Fruit fly (Drosophila melanogaster) whole organism, embryonic: Measurements from ENCODE around the gene CG31436.
A peak's percentile ranks its signal among the peaks of the same experiment; 100 is the strongest.

Experiments used
- CG11456 ChIP-seq: fragments of 200-800 bp; sonication (Bioruptor generic); IDR thresholded peaks from 3 replicates; pipeline ENCODE4 v1.3.6; 2022; ENCODE audit warnings: missing biosample characterization, missing genetic modification characterization
- CG12104 ChIP-seq: fragments of 200-800 bp; sonication (Bioruptor generic); optimal IDR thresholded peaks from 3 replicates; lab custom pipeline; 2016; ENCODE audit warnings: missing biosample characterization, missing genetic modification characterization
- CG14860 ChIP-seq: fragments of 200-800 bp; sonication (Bioruptor generic); IDR thresholded peaks from 3 replicates; pipeline ENCODE4 v1.3.6; 2022; ENCODE audit warnings: missing biosample characterization, missing genetic modification characterization; ENCODE audit not compliant: partially characterized antibody
- CG1647 ChIP-seq: fragments of 200-800 bp; sonication (Bioruptor generic); optimal IDR thresholded peaks from 3 replicates; lab custom pipeline; 2016; ENCODE audit warnings: missing biosample characterization, missing genetic modification characterization
- CG17568 ChIP-seq: fragments of 200-800 bp; sonication (Bioruptor generic); optimal IDR thresholded peaks from 2 replicates; lab custom pipeline; 2018; ENCODE audit warnings: missing biosample characterization, mild to moderate bottlenecking, missing genetic modification characterization, moderate library complexity
- CG17612 ChIP-seq: fragments of 200-800 bp; sonication (Bioruptor generic); IDR thresholded peaks from 2 replicates; pipeline ENCODE4 v1.3.6; 2022; ENCODE audit warnings: missing biosample characterization, missing genetic modification characterization
- CG1792 ChIP-seq: fragments of 200-800 bp; sonication (Bioruptor generic); optimal IDR thresholded peaks from 2 replicates; lab custom pipeline; 2016; ENCODE audit warnings: missing biosample characterization, missing genetic modification characterization
- CG18599 ChIP-seq: fragments of 200-800 bp; sonication (Bioruptor generic); optimal IDR thresholded peaks from 3 replicates; lab custom pipeline; 2017; ENCODE audit warnings: missing biosample characterization, missing genetic modification characterization, mild to moderate bottlenecking, moderate library complexity, missing genetic modification reagents
- CG31224 ChIP-seq: fragments of 200-800 bp; sonication (Bioruptor generic); IDR thresholded peaks from 2 replicates; pipeline ENCODE4 v1.3.6; 2022; ENCODE audit warnings: missing biosample characterization, missing genetic modification characterization
- CG31441 ChIP-seq: fragments of 200-800 bp; sonication (Bioruptor generic); IDR thresholded peaks from 2 replicates; pipeline ENCODE4 v1.3.6; 2022; ENCODE audit warnings: missing biosample characterization, missing genetic modification characterization
- CG32767 ChIP-seq: fragments of 200-800 bp; sonication (Bioruptor generic); IDR thresholded peaks from 2 replicates; pipeline ENCODE4 v1.3.6; 2022; ENCODE audit warnings: missing biosample characterization, missing genetic modification characterization
- CG32772 ChIP-seq: fragments of 200-800 bp; sonication (Bioruptor generic); IDR thresholded peaks from 2 replicates; pipeline ENCODE4 v1.3.6; 2022; ENCODE audit warnings: missing biosample characterization, missing genetic modification characterization
- CG34224 ChIP-seq: fragments of 200-800 bp; sonication (Bioruptor generic); IDR thresholded peaks from 3 replicates; pipeline ENCODE4 v1.3.6; 2022; ENCODE audit warnings: missing biosample characterization, missing genetic modification characterization; ENCODE audit not compliant: partially characterized antibody
- CG34422 ChIP-seq: fragments of 200-800 bp; sonication (Bioruptor generic); IDR thresholded peaks from 3 replicates; pipeline ENCODE4 v1.3.6; 2022; ENCODE audit warnings: missing biosample characterization, missing genetic modification characterization
- CG3726 ChIP-seq: fragments of 200-800 bp; sonication (Bioruptor generic); IDR thresholded peaks from 3 replicates; pipeline ENCODE4, ENCODE4 v1.3.6; 2022; ENCODE audit warnings: missing biosample characterization, missing genetic modification characterization
- CG3847 ChIP-seq: fragments of 200-800 bp; sonication (Bioruptor generic); IDR thresholded peaks from 2 replicates; pipeline ENCODE4 v1.3.6; 2022; ENCODE audit warnings: missing biosample characterization, missing genetic modification characterization
- CG6175 ChIP-seq: fragments of 200-800 bp; sonication (Bioruptor generic); IDR thresholded peaks from 3 replicates; pipeline ENCODE4 v1.3.6; 2022; ENCODE audit warnings: missing biosample characterization, missing genetic modification characterization
- CG7271 ChIP-seq: fragments of 200-800 bp; sonication (Bioruptor generic); optimal IDR thresholded peaks from 2 replicates; lab custom pipeline; 2018; ENCODE audit warnings: missing biosample characterization, mild to moderate bottlenecking, missing genetic modification characterization, moderate library complexity
- CG8388 ChIP-seq: fragments of 200-800 bp; sonication (Bioruptor generic); optimal IDR thresholded peaks from 2 replicates; lab custom pipeline; 2019; ENCODE audit warnings: missing biosample characterization, mild to moderate bottlenecking, missing genetic modification characterization, moderate library complexity
- CHES-1-like ChIP-seq: fragments of 200-800 bp; sonication (Bioruptor generic); optimal IDR thresholded peaks from 2 replicates; lab custom pipeline; 2016; ENCODE audit warnings: missing biosample characterization, missing genetic modification characterization
- D19A ChIP-seq: fragments of 200-800 bp; optimal IDR thresholded peaks from 3 replicates; lab custom pipeline; 2019; ENCODE audit warnings: missing biosample characterization, mild to moderate bottlenecking, missing genetic modification characterization, moderate library complexity
- Eip74EF ChIP-seq, 2 experiments: fragments of 200-800 bp in 1 of 2; fragments of >200 bp in 1 of 2; sonication (Bioruptor generic) in 1 of 2; optimal IDR thresholded peaks; 2 replicates each; lab custom pipeline; 2017 to 2019; ENCODE audit warnings: missing biosample characterization in 2 of 2, missing genetic modification characterization in 2 of 2, mild to moderate bottlenecking in 1 of 2, moderate library complexity in 1 of 2
- Ets65A ChIP-seq: fragments of 200-800 bp; sonication (Bioruptor generic); peaks from one replicate; lab custom pipeline; 2016; ENCODE audit warnings: missing biosample characterization, missing genetic modification characterization
- Fer2 ChIP-seq: fragments of 200-800 bp; sonication (Bioruptor generic); optimal IDR thresholded peaks from 2 replicates; lab custom pipeline; 2018; ENCODE audit warnings: missing biosample characterization, mild to moderate bottlenecking, missing genetic modification characterization, moderate library complexity
- H15 ChIP-seq: fragments of 200-800 bp; sonication (Bioruptor generic); IDR thresholded peaks from 3 replicates; pipeline ENCODE4 v1.3.6; 2022; ENCODE audit warnings: missing biosample characterization, missing genetic modification characterization
- Hr51 ChIP-seq, 2 experiments: fragments of 200-800 bp; sonication (Bioruptor generic); optimal IDR thresholded peaks; 2 replicates in 1 of 2; 3 replicates in 1 of 2; lab custom pipeline; 2016 to 2018; ENCODE audit warnings: missing biosample characterization in 2 of 2, missing genetic modification characterization in 2 of 2, mild to moderate bottlenecking in 1 of 2, moderate library complexity in 1 of 2
- Lim3 ChIP-seq: fragments of 200-800 bp; sonication (Bioruptor generic); IDR thresholded peaks from 2 replicates; pipeline ENCODE4 v1.3.6; 2022; ENCODE audit warnings: missing biosample characterization, missing genetic modification characterization
- Max ChIP-seq: fragments of 200-800 bp; sonication (Bioruptor generic); optimal IDR thresholded peaks from 2 replicates; lab custom pipeline; 2016; ENCODE audit warnings: missing biosample characterization, mild to moderate bottlenecking, missing genetic modification characterization
- Meics ChIP-seq: fragments of 200-800 bp; sonication (Bioruptor generic); optimal IDR thresholded peaks from 2 replicates; lab custom pipeline; 2017; ENCODE audit warnings: missing biosample characterization, mild to moderate bottlenecking, missing genetic modification characterization
- Oaz ChIP-seq: fragments of 200-800 bp; sonication (Bioruptor generic); IDR thresholded peaks from 2 replicates; pipeline ENCODE4 v1.3.6; 2022; ENCODE audit warnings: missing biosample characterization, missing genetic modification characterization
- Oli ChIP-seq: fragments of 200-800 bp; sonication (Bioruptor generic); optimal IDR thresholded peaks from 2 replicates; lab custom pipeline; 2018; ENCODE audit warnings: missing biosample characterization, mild to moderate bottlenecking, missing genetic modification characterization, moderate library complexity
- Pdp1 ChIP-seq, 2 experiments: fragments of 200-800 bp; sonication (Bioruptor generic); optimal IDR thresholded peaks; 3 replicates each; lab custom pipeline; 2016; ENCODE audit warnings: missing biosample characterization in 2 of 2, missing genetic modification characterization in 2 of 2, mild to moderate bottlenecking in 1 of 2, moderate library complexity in 1 of 2
- Rfx ChIP-seq: fragments of 200-800 bp; sonication (Bioruptor generic); IDR thresholded peaks from 2 replicates; pipeline ENCODE4 v1.3.6; 2022; ENCODE audit warnings: missing biosample characterization, missing genetic modification characterization
- Xbp1 ChIP-seq: fragments of 200-800 bp; sonication (Bioruptor generic); optimal IDR thresholded peaks from 3 replicates; lab custom pipeline; 2016; ENCODE audit warnings: missing biosample characterization, mild to moderate bottlenecking, missing genetic modification characterization
- YL-1 ChIP-seq: fragments of 200-800 bp; sonication (Bioruptor generic); optimal IDR thresholded peaks from 3 replicates; lab custom pipeline; 2017; ENCODE audit warnings: missing biosample characterization, mild to moderate bottlenecking, missing genetic modification characterization
- aop ChIP-seq: fragments of 200-800 bp; sonication (Bioruptor generic); IDR thresholded peaks from 2 replicates; pipeline ENCODE4 v1.3.6; 2022; ENCODE audit warnings: missing biosample characterization, missing genetic modification characterization
- ap ChIP-seq: fragments of 200-800 bp; sonication (Bioruptor generic); IDR thresholded peaks from 2 replicates; pipeline ENCODE4 v1.3.6; 2022; ENCODE audit warnings: missing biosample characterization, missing genetic modification characterization
- corto ChIP-seq: fragments of 200-800 bp; sonication (Bioruptor generic); optimal IDR thresholded peaks from 2 replicates; lab custom pipeline; 2016; ENCODE audit warnings: missing biosample characterization, mild to moderate bottlenecking, missing genetic modification characterization, moderate library complexity
- crc ChIP-seq: fragments of 200-800 bp; sonication (Bioruptor generic); optimal IDR thresholded peaks from 2 replicates; lab custom pipeline; 2016; ENCODE audit warnings: missing biosample characterization, missing genetic modification characterization
- da ChIP-seq: fragments of 200-800 bp; sonication (Bioruptor generic); optimal IDR thresholded peaks from 2 replicates; lab custom pipeline; 2016; ENCODE audit warnings: missing biosample characterization, missing genetic modification characterization
- dan ChIP-seq: fragments of 200-800 bp; sonication (Bioruptor generic); IDR thresholded peaks from 2 replicates; pipeline ENCODE4 v1.3.6; 2022; ENCODE audit warnings: missing biosample characterization, missing genetic modification characterization
- dysf ChIP-seq: fragments of 200-800 bp; sonication (Bioruptor generic); IDR thresholded peaks from 3 replicates; pipeline ENCODE4 v1.3.6; 2022; ENCODE audit warnings: missing biosample characterization, missing genetic modification characterization
- fru ChIP-seq: fragments of >200 bp; optimal IDR thresholded peaks from 2 replicates; lab custom pipeline; 2017
- gfzf ChIP-seq: fragments of 200-800 bp; sonication (Bioruptor generic); optimal IDR thresholded peaks from 2 replicates; lab custom pipeline; 2016; ENCODE audit warnings: missing biosample characterization, mild to moderate bottlenecking, missing genetic modification characterization, moderate library complexity
- grn ChIP-seq: fragments of 200-800 bp; sonication (Bioruptor generic); optimal IDR thresholded peaks from 3 replicates; lab custom pipeline; 2017; ENCODE audit warnings: missing biosample characterization, missing genetic modification characterization
- ind ChIP-seq: fragments of 200-800 bp; sonication (Bioruptor generic); optimal IDR thresholded peaks from 3 replicates; lab custom pipeline; 2016; ENCODE audit warnings: missing biosample characterization, missing genetic modification characterization
- lmd ChIP-seq: fragments of 200-800 bp; sonication (Bioruptor generic); IDR thresholded peaks from 2 replicates; pipeline ENCODE4 v1.3.6; 2022; ENCODE audit warnings: missing biosample characterization, missing genetic modification characterization
- phol ChIP-seq: fragments of 200-800 bp; sonication (Bioruptor generic); optimal IDR thresholded peaks from 3 replicates; lab custom pipeline; 2018; ENCODE audit warnings: missing biosample characterization, mild to moderate bottlenecking, missing genetic modification characterization, moderate library complexity
- sug ChIP-seq: fragments of 200-800 bp; optimal IDR thresholded peaks from 2 replicates; lab custom pipeline; 2019; ENCODE audit warnings: missing biosample characterization, mild to moderate bottlenecking, missing genetic modification characterization, moderate library complexity
- tio ChIP-seq: fragments of 200-800 bp; sonication (Bioruptor generic); optimal IDR thresholded peaks from 2 replicates; lab custom pipeline; 2017; ENCODE audit warnings: missing biosample characterization, missing genetic modification characterization, inconsistent platforms
- wdn ChIP-seq: fragments of 200-800 bp; sonication (Bioruptor generic); IDR thresholded peaks from 2 replicates; pipeline ENCODE4 v1.3.6; 2022; ENCODE audit warnings: missing biosample characterization, missing genetic modification characterization

The CG31436 gene

DNA sequence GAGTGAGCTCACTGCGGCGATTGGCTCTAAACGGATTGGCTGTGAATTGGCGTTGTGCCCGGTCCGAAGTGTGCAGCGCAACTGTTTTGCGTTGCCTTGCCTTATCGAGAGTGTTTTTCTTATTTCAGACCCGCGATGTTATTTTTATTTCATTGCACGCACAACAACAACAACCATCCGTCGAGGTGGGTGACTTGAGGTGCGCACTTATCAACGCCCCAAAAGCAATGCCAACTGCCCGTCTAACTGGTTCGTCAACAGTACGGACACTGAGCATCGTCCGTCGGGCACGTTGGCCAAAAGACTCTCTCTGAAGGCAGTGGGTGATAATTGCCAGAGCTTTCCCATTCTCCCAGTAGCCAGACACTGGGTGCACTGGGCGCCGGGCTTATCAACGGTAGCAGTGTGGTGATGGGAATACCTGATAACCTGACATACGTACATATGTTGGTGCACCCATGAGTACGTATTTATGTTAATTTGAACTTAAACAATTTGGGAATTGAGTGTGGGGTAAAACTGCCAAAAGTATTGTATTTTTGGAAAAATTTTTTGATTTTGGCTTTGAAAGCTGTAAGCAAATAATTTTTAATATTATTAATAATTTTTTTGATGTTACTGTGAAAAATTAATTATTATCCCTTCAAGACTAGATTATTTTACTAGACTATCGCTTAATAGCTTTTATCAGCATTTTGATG lies 8.5 kb upstream of the CG31436 start, which contains the start of gene CG31102 (continued):
- TF ChIP-seq CG1792 (GFP tag; lab: Kevin White, UChicago) (no peak), dysf (0 out of 3 replicates have a peak, but pooled peaks have one; percentile 21), Fer2 (tag; lab: Kevin White, UChicago) (no peak), dan (GFP tag; lab: Robert Waterston, UW) (no peak), ap (GFP tag; lab: Robert Waterston, UW) (no peak), Oli (tag; lab: Kevin White, UChicago) (no peak), Meics (no peak), CG32772 (GFP tag; lab: Robert Waterston, UW) (no peak), D19A (tag; lab: Kevin White, UChicago) (no peak), gfzf (GFP tag; lab: Kevin White, UChicago) (no peak), wdn (GFP tag; lab: Robert Waterston, UW) (no peak), CG6175 (GFP tag; lab: Robert Waterston, UW) (no peak), Oaz (GFP tag; lab: Robert Waterston, UW) (no peak), CG12104 (no peak), aop (GFP tag; lab: Robert Waterston, UW) (no peak), Xbp1 (no peak), crc (no peak), CHES-1-like (no peak), CG31441 (GFP tag; lab: Robert Waterston, UW) (0 out of 2 replicates have a peak, but pooled peaks have one; percentile 36), CG34224 (no peak), lmd (GFP tag; lab: Robert Waterston, UW) (no peak), YL-1 (GFP tag; lab: Kevin White, UChicago) (no peak), CG31224 (GFP tag; lab: Robert Waterston, UW) (no peak), CG3847 (GFP tag; lab: Robert Waterston, UW) (no peak), CG7271 (no peak), grn (GFP tag; lab: Kevin White, UChicago) (peak; percentile 74), H15 (GFP tag; lab: Robert Waterston, UW) (no peak), corto (no peak), CG17612 (GFP tag; lab: Robert Waterston, UW) (no peak), Rfx (GFP tag; lab: Robert Waterston, UW) (0 out of 2 replicates have a peak, but pooled peaks have one; percentile 12), Ets65A (peak; percentile 58), Eip74EF (GFP tag; optimal IDR thresholded peaks at IDR 0.05; lab: Kevin White, UChicago) (no peak), tio (no peak), Max (GFP tag; lab: Kevin White, UChicago) (no peak), phol (tag; lab: Kevin White, UChicago) (no peak), fru (lab: Kevin White, UChicago) (no peak), Pdp1 (GFP tag; optimal IDR thresholded peaks at IDR 0.05; lab: Kevin White, UChicago) (no peak), CG11456 (GFP tag; lab: Robert Waterston, UW) (no peak), CG14860 (GFP tag; lab: Robert Waterston, UW) (no peak), CG17568 (GFP tag; lab: Kevin White, UChicago) (no peak), da (GFP tag; lab: Kevin White, UChicago) (no peak), CG3726 (GFP tag; lab: Robert Waterston, UW) (no peak), Lim3 (GFP tag; lab: Robert Waterston, UW) (no peak), CG1647 (GFP tag; lab: Kevin White, UChicago) (no peak), Hr51 (GFP tag; optimal IDR thresholded peaks at IDR 0.05; lab: Kevin White, UChicago) (no peak), CG32767 (no peak), sug (tag; lab: Kevin White, UChicago) (peak; percentile 53), CG18599 (GFP tag; lab: Kevin White, UChicago) (peak; percentile 13), CG8388 (GFP tag; lab: Kevin White, UChicago) (no peak), CG34422 (0 out of 3 replicates have a peak, but pooled peaks have one; percentile 18), ind (GFP tag; lab: Kevin White, UChicago) (no peak)
